Worm (Caenorhabditis elegans) whole organism, L3 larva: ENCODE data around the gene F45E6.1.

Experiments
- R02D3.7 ChIP-seq: fragments of 150-350 bp; optimal IDR thresholded peaks from 2 replicates; lab custom pipeline; 2014; ENCODE audit warnings: missing biosample characterization, missing genetic modification characterization
- ZK546.5 ChIP-seq: sonication (generic microtip); optimal IDR thresholded peaks from 2 replicates; lab custom pipeline; 2017; ENCODE audit warnings: missing biosample characterization, missing genetic modification characterization
- aly-2 ChIP-seq: fragments of 150-350 bp; optimal IDR thresholded peaks from 2 replicates; lab custom pipeline; 2014; ENCODE audit warnings: missing biosample characterization, missing genetic modification characterization
- ama-1 ChIP-seq: fragments of 150-350 bp; optimal IDR thresholded peaks from 2 replicates; lab custom pipeline; 2018
- ceh-16 ChIP-seq: sonication (generic microtip); optimal IDR thresholded peaks from 2 replicates; lab custom pipeline; 2017; ENCODE audit warnings: missing biosample characterization, missing genetic modification characterization
- ceh-28 ChIP-seq: fragments of 150-350 bp; optimal IDR thresholded peaks from 2 replicates; lab custom pipeline; 2014; ENCODE audit warnings: missing biosample characterization, missing genetic modification reagents, missing genetic modification characterization
- ceh-82 ChIP-seq: fragments of 150-350 bp; optimal IDR thresholded peaks from 2 replicates; lab custom pipeline; 2014; ENCODE audit warnings: missing biosample characterization, missing genetic modification characterization
- ceh-9 ChIP-seq: sonication (generic microtip); optimal IDR thresholded peaks from 2 replicates; lab custom pipeline; 2018; ENCODE audit warnings: missing biosample characterization, missing genetic modification characterization
- daf-12 ChIP-seq: fragments of 150-350 bp; optimal IDR thresholded peaks from 2 replicates; lab custom pipeline; 2014; ENCODE audit warnings: missing biosample characterization, missing genetic modification reagents, missing genetic modification characterization
- egl-27 ChIP-seq: sonication (generic microtip); optimal IDR thresholded peaks from 4 replicates; lab custom pipeline; 2017; ENCODE audit warnings: missing biosample characterization, missing genetic modification reagents, missing genetic modification characterization
- egl-5 ChIP-seq: fragments of 150-350 bp; optimal IDR thresholded peaks from 2 replicates; lab custom pipeline; 2017; ENCODE audit warnings: missing biosample characterization, missing genetic modification reagents, missing genetic modification characterization, inconsistent platforms
- elt-1 ChIP-seq: fragments of 150-350 bp; optimal IDR thresholded peaks from 2 replicates; lab custom pipeline; 2014; ENCODE audit warnings: missing biosample characterization, missing genetic modification characterization
- elt-2 ChIP-seq: sonication (generic microtip); optimal IDR thresholded peaks from 2 replicates; lab custom pipeline; 2016; ENCODE audit warnings: missing genetic modification reagents, mild to moderate bottlenecking, missing genetic modification characterization, missing compliant biosample characterization
- elt-3 ChIP-seq, 3 experiments: fragments of 150-350 bp in 1 of 3; sonication (generic microtip) in 2 of 3; optimal IDR thresholded peaks; 2 replicates in 2 of 3; 4 replicates in 1 of 3; lab custom pipeline; 2014 to 2017; ENCODE audit warnings: missing biosample characterization in 3 of 3, missing genetic modification characterization in 3 of 3
- eor-1 ChIP-seq, 2 experiments: fragments of 150-350 bp; optimal IDR thresholded peaks; 2 replicates each; lab custom pipeline; 2014 to 2018; ENCODE audit warnings: missing biosample characterization in 2 of 2, missing genetic modification characterization in 2 of 2
- fkh-10 ChIP-seq: sonication (generic microtip); optimal IDR thresholded peaks from 2 replicates; lab custom pipeline; 2017; ENCODE audit warnings: missing biosample characterization, missing genetic modification reagents, missing genetic modification characterization
- fkh-2 ChIP-seq: fragments of 150-350 bp; optimal IDR thresholded peaks from 2 replicates; lab custom pipeline; 2014; ENCODE audit warnings: missing biosample characterization, missing genetic modification reagents, missing genetic modification characterization
- fos-1 ChIP-seq: fragments of 150-350 bp; optimal IDR thresholded peaks from 2 replicates; lab custom pipeline; 2014; ENCODE audit warnings: missing biosample characterization, missing genetic modification characterization
- hmg-11 ChIP-seq: sonication (generic microtip); optimal IDR thresholded peaks from 2 replicates; lab custom pipeline; 2016; ENCODE audit warnings: missing genetic modification characterization, missing compliant biosample characterization
- jun-1 ChIP-seq: fragments of 150-350 bp; optimal IDR thresholded peaks from 2 replicates; lab custom pipeline; 2014; ENCODE audit warnings: missing biosample characterization, missing genetic modification reagents, missing genetic modification characterization
- lin-15B ChIP-seq: fragments of 150-350 bp; optimal IDR thresholded peaks from 2 replicates; lab custom pipeline; 2014; ENCODE audit warnings: missing biosample characterization, missing genetic modification characterization
- lin-39 ChIP-seq: fragments of 150-350 bp; optimal IDR thresholded peaks from 2 replicates; lab custom pipeline; 2018; ENCODE audit warnings: missing biosample characterization, missing genetic modification reagents, missing genetic modification characterization
- lsy-12 ChIP-seq: sonication (generic microtip); optimal IDR thresholded peaks from 2 replicates; lab custom pipeline; 2016; ENCODE audit warnings: mild to moderate bottlenecking, missing genetic modification characterization, missing compliant biosample characterization
- mdl-1 ChIP-seq: fragments of 150-350 bp; optimal IDR thresholded peaks from 2 replicates; lab custom pipeline; 2014; ENCODE audit warnings: missing biosample characterization, missing genetic modification characterization
- mml-1 ChIP-seq: fragments of 150-350 bp; sonication (generic microtip); optimal IDR thresholded peaks from 3 replicates; lab custom pipeline; 2014; ENCODE audit warnings: missing biosample characterization, missing genetic modification characterization
- nfya-1 ChIP-seq: sonication (generic microtip); optimal IDR thresholded peaks from 2 replicates; lab custom pipeline; 2017; ENCODE audit warnings: missing genetic modification characterization, mild to moderate bottlenecking, missing compliant biosample characterization, antibody characterized with exemption, moderate library complexity; ENCODE audit not compliant: insufficient read depth
- nhr-11 ChIP-seq: fragments of 150-350 bp; optimal IDR thresholded peaks from 2 replicates; lab custom pipeline; 2014; ENCODE audit warnings: missing biosample characterization, missing genetic modification characterization
- nhr-12 ChIP-seq: fragments of 150-350 bp; optimal IDR thresholded peaks from 2 replicates; lab custom pipeline; 2014; ENCODE audit warnings: missing biosample characterization, missing genetic modification characterization
- nhr-23 ChIP-seq: fragments of 150-350 bp; optimal IDR thresholded peaks from 2 replicates; lab custom pipeline; 2014; ENCODE audit warnings: missing biosample characterization, missing genetic modification reagents, missing genetic modification characterization
- nhr-237 ChIP-seq: fragments of 150-350 bp; optimal IDR thresholded peaks from 2 replicates; lab custom pipeline; 2014; ENCODE audit warnings: missing biosample characterization, missing genetic modification characterization
- nhr-25 ChIP-seq: sonication (generic microtip); optimal IDR thresholded peaks from 2 replicates; lab custom pipeline; 2017; ENCODE audit warnings: missing biosample characterization, missing genetic modification characterization
- nhr-28 ChIP-seq: fragments of 150-350 bp; optimal IDR thresholded peaks from 2 replicates; lab custom pipeline; 2014; ENCODE audit warnings: missing biosample characterization, missing genetic modification characterization
- nhr-43 ChIP-seq: sonication (generic microtip); optimal IDR thresholded peaks from 2 replicates; lab custom pipeline; 2016; ENCODE audit warnings: mild to moderate bottlenecking, missing genetic modification characterization, missing compliant biosample characterization; ENCODE audit not compliant: poor library complexity, severe bottlenecking
- nhr-67 ChIP-seq: fragments of 150-350 bp; optimal IDR thresholded peaks from 2 replicates; lab custom pipeline; 2014; ENCODE audit warnings: missing biosample characterization, missing genetic modification characterization
- nhr-76 ChIP-seq: fragments of 150-350 bp; sonication (generic microtip); optimal IDR thresholded peaks from 5 replicates; lab custom pipeline; 2014; ENCODE audit warnings: missing biosample characterization, missing genetic modification characterization
- nhr-77 ChIP-seq: fragments of 150-350 bp; optimal IDR thresholded peaks from 2 replicates; lab custom pipeline; 2014; ENCODE audit warnings: missing biosample characterization, missing genetic modification characterization
- pha-4 ChIP-seq: fragments of 150-350 bp; optimal IDR thresholded peaks from 2 replicates; lab custom pipeline; 2014; ENCODE audit warnings: missing biosample characterization, missing genetic modification reagents, missing genetic modification characterization
- pqm-1 ChIP-seq: fragments of 150-350 bp; optimal IDR thresholded peaks from 2 replicates; lab custom pipeline; 2017; ENCODE audit warnings: missing biosample characterization, missing genetic modification characterization, inconsistent platforms
- sea-2 ChIP-seq: fragments of 150-350 bp; sonication (generic microtip); optimal IDR thresholded peaks from 4 replicates; lab custom pipeline; 2014; ENCODE audit warnings: missing biosample characterization, missing genetic modification reagents, missing genetic modification characterization
- skn-1 ChIP-seq: fragments of 150-350 bp; optimal IDR thresholded peaks from 2 replicates; lab custom pipeline; 2014; ENCODE audit warnings: missing biosample characterization, missing genetic modification characterization
- snpc-4 ChIP-seq: fragments of 150-350 bp; optimal IDR thresholded peaks from 2 replicates; lab custom pipeline; 2014; ENCODE audit warnings: missing biosample characterization, missing genetic modification characterization
- tbx-2 ChIP-seq: sonication (generic microtip); optimal IDR thresholded peaks from 2 replicates; lab custom pipeline; 2016; ENCODE audit warnings: mild to moderate bottlenecking, missing genetic modification characterization, missing compliant biosample characterization
- unc-39 ChIP-seq: sonication (generic microtip); optimal IDR thresholded peaks from 4 replicates; lab custom pipeline; 2017; ENCODE audit warnings: missing biosample characterization, missing genetic modification characterization
- unc-62 ChIP-seq: fragments of 150-350 bp; sonication (generic microtip); optimal IDR thresholded peaks from 4 replicates; lab custom pipeline; 2014; ENCODE audit warnings: missing biosample characterization, missing genetic modification reagents, missing genetic modification characterization
- zag-1 ChIP-seq: fragments of 150-350 bp; optimal IDR thresholded peaks from 2 replicates; lab custom pipeline; 2014; ENCODE audit warnings: missing biosample characterization, missing genetic modification characterization
- ztf-11 ChIP-seq: fragments of 150-350 bp; optimal IDR thresholded peaks from 2 replicates; lab custom pipeline; 2014; ENCODE audit warnings: missing biosample characterization, missing genetic modification characterization
- ztf-4 ChIP-seq: fragments of 150-350 bp; optimal IDR thresholded peaks from 2 replicates; lab custom pipeline; 2014; ENCODE audit warnings: missing biosample characterization, missing genetic modification characterization

Gene F45E6.1

ce11 chrX:12458021-12458420 lies 19.2 kb downstream of the F45E6.1 start:
- TF ChIP-seq nhr-25 (tag; lab: Kevin White, UChicago) (peak; percentile 80), mml-1 (tag; lab: Kevin White, UChicago) (no peak), lin-15B (tag; lab: Kevin White, UChicago) (no peak), hmg-11 (tag; lab: Kevin White, UChicago) (no peak), nhr-28 (tag; lab: Kevin White, UChicago) (peak; percentile 33), daf-12 (tag; lab: Kevin White, UChicago) (no peak), elt-3 (tag; optimal IDR thresholded peaks at IDR 0.05; lab: Kevin White, UChicago) (peak in 1 of 3 experiments; percentile 61), egl-5 (tag; lab: Kevin White, UChicago) (peak; percentile 23), pqm-1 (tag; lab: Kevin White, UChicago) (peak; percentile 66), nfya-1 (tag; lab: Kevin White, UChicago) (peak; percentile 38), egl-27 (tag; lab: Kevin White, UChicago) (peak; percentile 2), R02D3.7 (tag; lab: Kevin White, UChicago) (peak; percentile 36), elt-2 (tag; lab: Kevin White, UChicago) (peak; percentile 52), ceh-82 (tag; lab: Kevin White, UChicago) (no peak), nhr-43 (tag; lab: Kevin White, UChicago) (peak; percentile 38), ztf-11 (no peak), pha-4 (peak; percentile 77), nhr-23 (peak; percentile 80), lsy-12 (tag; lab: Kevin White, UChicago) (peak; percentile 49)

DNA sequence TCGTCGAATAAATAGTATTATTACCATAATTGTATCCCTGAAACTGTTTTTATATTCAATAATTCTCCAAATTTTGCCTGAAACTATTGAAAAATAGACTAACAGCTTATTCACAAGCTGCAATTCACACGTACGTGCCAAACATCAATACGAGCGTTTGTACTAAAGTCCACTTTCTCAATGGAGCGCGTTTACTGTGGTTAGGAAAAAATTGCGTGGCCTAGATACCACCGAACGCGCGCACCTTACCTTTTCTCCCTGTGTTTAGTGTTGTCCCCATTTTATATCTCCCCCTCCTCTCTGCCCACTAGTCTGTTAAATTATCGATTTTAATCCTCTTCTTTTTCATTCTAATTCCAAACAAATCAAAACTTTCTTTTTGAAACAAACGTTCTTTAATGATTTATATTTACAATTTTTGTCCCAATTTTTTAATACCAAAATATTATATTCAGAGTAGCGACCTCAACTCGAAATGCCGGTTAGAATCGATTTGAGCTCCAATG lies 22.9 kb downstream of the F45E6.1 start, which contains the start of the genes T18D3.9 and T18D3.1:
T18D3.9 (minus strand) TSS at position 168 of the 506 bp plus-strand sequence.
T18D3.1 (plus strand) TSS at position 456 of the 506 bp plus-strand sequence.
- TF ChIP-seq ceh-9 (no peak), sea-2 (GFP tag; lab: Kevin White, UChicago) (no peak), nhr-11 (no peak), nhr-43 (tag; lab: Kevin White, UChicago) (peak; percentile 41), mml-1 (tag; lab: Kevin White, UChicago) (no peak), lin-39 (peak; percentile 58), elt-1 (tag; lab: Kevin White, UChicago) (no peak), ztf-4 (tag; lab: Kevin White, UChicago) (no peak), ama-1 (lab: Kevin White, UChicago) (no peak), unc-39 (tag; lab: Kevin White, UChicago) (no peak), tbx-2 (no peak), egl-27 (tag; lab: Kevin White, UChicago) (no peak), nhr-25 (tag; lab: Kevin White, UChicago) (peak; percentile 67), skn-1 (tag; lab: Kevin White, UChicago) (no peak), nhr-237 (tag; lab: Kevin White, UChicago) (no peak), R02D3.7 (tag; lab: Kevin White, UChicago) (no peak), daf-12 (tag; lab: Kevin White, UChicago) (no peak), nfya-1 (tag; lab: Kevin White, UChicago) (peak; percentile 51), jun-1 (tag; lab: Kevin White, UChicago) (no peak), ztf-11 (no peak), fos-1 (tag; lab: Kevin White, UChicago) (no peak), eor-1 (tag; optimal IDR thresholded peaks at IDR 0.05; lab: Kevin White, UChicago) (no peak), egl-5 (tag; lab: Kevin White, UChicago) (peak; percentile 8), nhr-23 (peak; percentile 83), elt-3 (tag; optimal IDR thresholded peaks at IDR 0.05; lab: Kevin White, UChicago) (no peak), elt-2 (tag; lab: Kevin White, UChicago) (peak; percentile 33), lin-15B (tag; lab: Kevin White, UChicago) (peak; percentile 60), ceh-16 (no peak), mdl-1 (no peak), unc-62 (GFP tag; lab: Kevin White, UChicago) (no peak), nhr-76 (no peak), aly-2 (tag; lab: Kevin White, UChicago) (no peak), ZK546.5 (tag; lab: Kevin White, UChicago) (no peak), fkh-2 (tag; lab: Kevin White, UChicago) (no peak), nhr-77 (tag; lab: Kevin White, UChicago) (no peak), snpc-4 (tag; lab: Kevin White, UChicago) (no peak), nhr-67 (tag; lab: Kevin White, UChicago) (no peak), lsy-12 (tag; lab: Kevin White, UChicago) (no peak), nhr-28 (tag; lab: Kevin White, UChicago) (no peak), zag-1 (tag; lab: Kevin White, UChicago) (no peak), hmg-11 (tag; lab: Kevin White, UChicago) (peak; percentile 53), pha-4 (peak; percentile 85), ceh-82 (tag; lab: Kevin White, UChicago) (no peak), fkh-10 (GFP tag; lab: Kevin White, UChicago) (no peak), ceh-28 (peak; percentile 9), nhr-12 (tag; lab: Kevin White, UChicago) (no peak), pqm-1 (tag; lab: Kevin White, UChicago) (peak; percentile 39)
